Fruit fly (Drosophila melanogaster) whole organism, embryonic: ENCODE measurements around the gene CG3448.

Experiments
- Abd-B ChIP-seq: fragments of 200-800 bp; sonication (Bioruptor generic); optimal IDR thresholded peaks from 2 replicates; lab custom pipeline; 2018; ENCODE audit warnings: missing biosample characterization, mild to moderate bottlenecking, missing genetic modification characterization, moderate library complexity
- Adf1 ChIP-seq: fragments of 200-800 bp; sonication (Bioruptor generic); IDR thresholded peaks from 2 replicates; pipeline ENCODE4 v1.3.6; 2022; ENCODE audit warnings: missing biosample characterization, missing genetic modification characterization
- CG10431 ChIP-seq: fragments of 200-800 bp; sonication (Bioruptor generic); optimal IDR thresholded peaks from 3 replicates; lab custom pipeline; 2018; ENCODE audit warnings: missing biosample characterization, mild to moderate bottlenecking, missing genetic modification characterization
- CG12071 ChIP-seq: fragments of 200-800 bp; sonication (Bioruptor generic); optimal IDR thresholded peaks from 3 replicates; lab custom pipeline; 2018; ENCODE audit warnings: missing biosample characterization, mild to moderate bottlenecking, missing genetic modification characterization
- CG14441 ChIP-seq: fragments of 200-800 bp; sonication (Bioruptor generic); IDR thresholded peaks from 2 replicates; pipeline ENCODE4 v1.3.6; 2022; ENCODE audit warnings: missing biosample characterization, missing genetic modification characterization
- CG15011 ChIP-seq: fragments of 200-800 bp; sonication (Bioruptor generic); optimal IDR thresholded peaks from 3 replicates; lab custom pipeline; 2018; ENCODE audit warnings: missing biosample characterization, mild to moderate bottlenecking, missing genetic modification characterization
- CG18476 ChIP-seq: fragments of 200-800 bp; sonication (Bioruptor generic); optimal IDR thresholded peaks from 2 replicates; lab custom pipeline; 2016; ENCODE audit warnings: missing biosample characterization, mild to moderate bottlenecking, missing genetic modification characterization
- CG31441 ChIP-seq: fragments of 200-800 bp; sonication (Bioruptor generic); IDR thresholded peaks from 2 replicates; pipeline ENCODE4 v1.3.6; 2022; ENCODE audit warnings: missing biosample characterization, missing genetic modification characterization
- CG4360 ChIP-seq: fragments of 200-800 bp; sonication (Bioruptor generic); IDR thresholded peaks from 2 replicates; pipeline ENCODE4 v1.3.6; 2022; ENCODE audit warnings: missing biosample characterization, missing genetic modification characterization
- CG4404 ChIP-seq: fragments of 200-800 bp; sonication (Bioruptor generic); IDR thresholded peaks from 2 replicates; pipeline ENCODE4 v1.3.6; 2022; ENCODE audit warnings: missing biosample characterization, missing genetic modification characterization
- CG6765 ChIP-seq: fragments of 200-800 bp; sonication (Bioruptor generic); optimal IDR thresholded peaks from 3 replicates; lab custom pipeline; 2017; ENCODE audit warnings: missing biosample characterization, mild to moderate bottlenecking, missing genetic modification characterization
- CG6813 ChIP-seq: fragments of 200-800 bp; sonication (Bioruptor generic); optimal IDR thresholded peaks from 2 replicates; lab custom pipeline; 2017; ENCODE audit warnings: missing biosample characterization, missing genetic modification characterization, mild to moderate bottlenecking, moderate library complexity, missing genetic modification reagents
- CG7963 ChIP-seq: fragments of 200-800 bp; sonication (Bioruptor generic); IDR thresholded peaks from 3 replicates; pipeline ENCODE4 v1.3.6; 2022; ENCODE audit warnings: missing biosample characterization, missing genetic modification characterization; ENCODE audit not compliant: partially characterized antibody
- CG8359 ChIP-seq: fragments of 200-800 bp; sonication (Bioruptor generic); optimal IDR thresholded peaks from 2 replicates; lab custom pipeline; 2017; ENCODE audit warnings: missing biosample characterization, mild to moderate bottlenecking, missing genetic modification characterization, borderline replicate concordance
- D ChIP-seq, 2 experiments: fragments of 200-800 bp in 1 of 2; fragments of >200 bp in 1 of 2; sonication (Bioruptor generic) in 1 of 2; optimal IDR thresholded peaks; 2 replicates in 1 of 2; 3 replicates in 1 of 2; lab custom pipeline; 2017; ENCODE audit warnings: mild to moderate bottlenecking in 1 of 2, missing biosample characterization in 1 of 2, missing genetic modification characterization in 1 of 2, missing genetic modification reagents in 1 of 2
- Dll ChIP-seq: fragments of 200-800 bp; sonication (Bioruptor generic); IDR thresholded peaks from 4 replicates; pipeline ENCODE4 v1.3.6; 2022; ENCODE audit warnings: missing biosample characterization, missing genetic modification characterization; ENCODE audit not compliant: partially characterized antibody
- E2f1 ChIP-seq: fragments of 200-800 bp; sonication (Bioruptor generic); IDR thresholded peaks from 2 replicates; pipeline ENCODE4 v1.3.6; 2022; ENCODE audit warnings: missing biosample characterization, missing genetic modification characterization
- Ets97D ChIP-seq: fragments of 200-800 bp; sonication (Bioruptor generic); optimal IDR thresholded peaks from 3 replicates; lab custom pipeline; 2016; ENCODE audit warnings: missing biosample characterization, missing genetic modification characterization
- Hand ChIP-seq: fragments of 200-800 bp; sonication (Bioruptor generic); optimal IDR thresholded peaks from 2 replicates; lab custom pipeline; 2017; ENCODE audit warnings: mild to moderate bottlenecking, missing biosample characterization, missing genetic modification reagents, missing genetic modification characterization
- Hr3 ChIP-seq: fragments of 200-800 bp; sonication (Bioruptor generic); optimal IDR thresholded peaks from 3 replicates; lab custom pipeline; 2016; ENCODE audit warnings: missing biosample characterization, missing genetic modification characterization
- MTF-1 ChIP-seq: fragments of 200-800 bp; sonication (Bioruptor generic); optimal IDR thresholded peaks from 2 replicates; lab custom pipeline; 2018; ENCODE audit warnings: missing biosample characterization, mild to moderate bottlenecking, missing genetic modification characterization, borderline replicate concordance
- NFAT ChIP-seq: fragments of 200-800 bp; sonication (Bioruptor generic); IDR thresholded peaks from 2 replicates; pipeline ENCODE4 v1.3.6; 2022; ENCODE audit warnings: missing biosample characterization, missing genetic modification characterization
- Usf ChIP-seq: fragments of 200-800 bp; sonication (Bioruptor generic); optimal IDR thresholded peaks from 2 replicates; lab custom pipeline; 2017; ENCODE audit warnings: missing genotype, missing biosample characterization, missing genetic modification characterization
- Vsx1 ChIP-seq: fragments of 200-800 bp; sonication (Bioruptor generic); optimal IDR thresholded peaks from 2 replicates; lab custom pipeline; 2017; ENCODE audit warnings: missing biosample characterization, mild to moderate bottlenecking, missing genetic modification characterization, missing genetic modification reagents
- abd-A ChIP-seq: fragments of 200-800 bp; sonication (Bioruptor generic); optimal IDR thresholded peaks from 3 replicates; lab custom pipeline; 2019; ENCODE audit warnings: missing biosample characterization, mild to moderate bottlenecking, missing genetic modification characterization, moderate library complexity
- aop ChIP-seq: fragments of 200-800 bp; sonication (Bioruptor generic); IDR thresholded peaks from 2 replicates; pipeline ENCODE4 v1.3.6; 2022; ENCODE audit warnings: missing biosample characterization, missing genetic modification characterization
- ato ChIP-seq: fragments of 200-800 bp; sonication (Bioruptor generic); IDR thresholded peaks from 2 replicates; pipeline ENCODE4 v1.3.6; 2022; ENCODE audit warnings: missing biosample characterization, missing genetic modification characterization; ENCODE audit not compliant: partially characterized antibody
- cg ChIP-seq: fragments of 200-800 bp; sonication (Bioruptor generic); optimal IDR thresholded peaks from 3 replicates; lab custom pipeline; 2019; ENCODE audit warnings: missing biosample characterization, mild to moderate bottlenecking, missing genetic modification characterization, moderate library complexity
- da ChIP-seq: fragments of 200-800 bp; sonication (Bioruptor generic); optimal IDR thresholded peaks from 2 replicates; lab custom pipeline; 2016; ENCODE audit warnings: missing biosample characterization, missing genetic modification characterization
- danr ChIP-seq: fragments of 200-800 bp; sonication (Bioruptor generic); IDR thresholded peaks from 2 replicates; pipeline ENCODE4 v1.3.6; 2022; ENCODE audit warnings: missing biosample characterization, missing genetic modification characterization
- dati ChIP-seq: fragments of 200-800 bp; sonication (Bioruptor generic); IDR thresholded peaks from 2 replicates; pipeline ENCODE4 v1.3.6; 2022; ENCODE audit warnings: missing biosample characterization, missing genetic modification characterization
- fd3F ChIP-seq: fragments of 200-800 bp; sonication (Bioruptor generic); optimal IDR thresholded peaks from 2 replicates; lab custom pipeline; 2018; ENCODE audit warnings: missing biosample characterization, mild to moderate bottlenecking, missing genetic modification characterization, moderate library complexity
- gfzf ChIP-seq: fragments of 200-800 bp; sonication (Bioruptor generic); optimal IDR thresholded peaks from 2 replicates; lab custom pipeline; 2016; ENCODE audit warnings: missing biosample characterization, mild to moderate bottlenecking, missing genetic modification characterization, moderate library complexity
- gsb-n ChIP-seq: fragments of 200-800 bp; sonication (Bioruptor generic); optimal IDR thresholded peaks from 3 replicates; lab custom pipeline; 2018; ENCODE audit warnings: missing biosample characterization, mild to moderate bottlenecking, missing genetic modification characterization
- her ChIP-seq: fragments of 200-800 bp; sonication (Bioruptor generic); optimal IDR thresholded peaks from 2 replicates; lab custom pipeline; 2016; ENCODE audit warnings: missing biosample characterization, missing genetic modification characterization
- kni ChIP-seq: fragments of 200-800 bp; sonication (Bioruptor generic); optimal IDR thresholded peaks from 3 replicates; lab custom pipeline; 2017; ENCODE audit warnings: mild to moderate bottlenecking, missing biosample characterization, missing genetic modification reagents, missing genetic modification characterization
- lov ChIP-seq, 2 experiments: fragments of 200-800 bp in 1 of 2; fragments of >200 bp in 1 of 2; sonication (Bioruptor generic) in 1 of 2; IDR thresholded peaks in 1 of 2; optimal IDR thresholded peaks in 1 of 2; 2 replicates in 1 of 2; 3 replicates in 1 of 2; pipeline versions ENCODE4 v1.3.6 to Lab custom; 2017 to 2022; ENCODE audit warnings: missing biosample characterization in 1 of 2, missing genetic modification characterization in 1 of 2
- nmo ChIP-seq: fragments of 200-800 bp; sonication (Bioruptor generic); optimal IDR thresholded peaks from 2 replicates; lab custom pipeline; 2018; ENCODE audit warnings: missing biosample characterization, mild to moderate bottlenecking, missing genetic modification characterization, moderate library complexity
- pho ChIP-seq: fragments of 200-800 bp; sonication (Bioruptor generic); optimal IDR thresholded peaks from 2 replicates; lab custom pipeline; 2016; ENCODE audit warnings: missing biosample characterization, missing genetic modification characterization
- ranshi ChIP-seq: fragments of 200-800 bp; sonication (Bioruptor generic); IDR thresholded peaks from 2 replicates; pipeline ENCODE4 v1.3.6; 2022; ENCODE audit warnings: missing biosample characterization, missing genetic modification characterization
- rib ChIP-seq: fragments of 200-800 bp; sonication (Bioruptor generic); IDR thresholded peaks from 2 replicates; pipeline ENCODE4 v1.3.6; 2022; ENCODE audit warnings: missing biosample characterization, missing genetic modification characterization
- row ChIP-seq: fragments of 200-800 bp; sonication (Bioruptor generic); IDR thresholded peaks from 3 replicates; pipeline ENCODE4 v1.3.6; 2022; ENCODE audit warnings: missing biosample characterization, missing genetic modification characterization
- scrt ChIP-seq: fragments of 200-800 bp; sonication (Bioruptor generic); optimal IDR thresholded peaks from 2 replicates; lab custom pipeline; 2018; ENCODE audit warnings: missing biosample characterization, mild to moderate bottlenecking, missing genetic modification characterization, moderate library complexity
- sna ChIP-seq: fragments of 200-800 bp; sonication (Bioruptor generic); IDR thresholded peaks from 2 replicates; pipeline ENCODE4 v1.3.6; 2022; ENCODE audit warnings: missing biosample characterization, missing genetic modification characterization; ENCODE audit not compliant: partially characterized antibody
- twi ChIP-seq: fragments of 200-800 bp; optimal IDR thresholded peaks from 2 replicates; lab custom pipeline; 2019; ENCODE audit warnings: missing biosample characterization, mild to moderate bottlenecking, missing genetic modification characterization, moderate library complexity
- tx ChIP-seq: fragments of 200-800 bp; sonication (Bioruptor generic); optimal IDR thresholded peaks from 2 replicates; lab custom pipeline; 2016; ENCODE audit warnings: missing biosample characterization, missing genetic modification characterization
- usp ChIP-seq: fragments of >200 bp; optimal IDR thresholded peaks from 2 replicates; lab custom pipeline; 2017; ENCODE audit warnings: missing biosample characterization, missing genetic modification characterization
- vnd ChIP-seq: fragments of 200-800 bp; sonication (Bioruptor generic); IDR thresholded peaks from 3 replicates; pipeline ENCODE4 v1.3.6; 2022; ENCODE audit warnings: missing biosample characterization, missing genetic modification characterization; ENCODE audit not compliant: partially characterized antibody
- zfh2 ChIP-seq: fragments of 200-800 bp; sonication (Bioruptor generic); optimal IDR thresholded peaks from 2 replicates; lab custom pipeline; 2016; ENCODE audit warnings: missing biosample characterization, missing genetic modification characterization

The CG3448 gene

DNA sequence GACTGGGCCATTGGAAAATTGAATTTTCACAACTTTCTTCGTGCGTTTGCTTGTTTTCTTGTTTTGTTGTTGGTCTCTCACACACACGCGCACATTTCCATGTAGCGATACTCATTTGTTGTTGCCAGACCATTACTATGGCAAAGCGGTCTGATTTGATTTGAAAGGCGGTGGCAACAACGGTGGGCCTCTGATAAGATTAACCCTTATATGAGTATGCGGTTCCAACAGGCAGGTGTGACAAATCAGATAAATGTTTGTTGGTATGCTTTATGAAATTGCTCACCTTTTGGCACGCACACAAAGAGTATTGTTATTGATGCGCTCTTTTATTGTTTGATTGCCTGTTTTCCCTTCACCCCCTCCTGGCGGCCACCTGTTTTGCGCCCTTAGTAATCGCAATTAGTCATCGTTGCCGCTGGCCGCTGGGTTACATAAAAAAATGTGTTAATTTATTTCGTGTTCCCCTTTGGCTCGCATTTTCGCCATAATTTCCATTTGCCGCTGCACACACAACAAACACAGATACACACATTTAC lies 4.1 kb downstream of the CG3448 start (continued):
- TF ChIP-seq her (GFP tag; lab: Kevin White, UChicago) (no peak), CG10431 (GFP tag; lab: Kevin White, UChicago) (peak; percentile 97), danr (no peak), aop (no peak), Hand (GFP tag; lab: Kevin White, UChicago) (no peak), CG12071 (GFP tag; lab: Kevin White, UChicago) (no peak), scrt (GFP tag; lab: Kevin White, UChicago) (peak; percentile 46), CG7963 (0 out of 3 replicates have a peak, but pooled peaks have one; percentile 22), tx (GFP tag; lab: Kevin White, UChicago) (no peak), MTF-1 (no peak), CG14441 (GFP tag; lab: Robert Waterston, UW) (no peak), CG15011 (no peak), Vsx1 (no peak), Adf1 (GFP tag; lab: Robert Waterston, UW) (no peak), CG6813 (GFP tag; lab: Kevin White, UChicago) (no peak), row (GFP tag; lab: Robert Waterston, UW) (0 out of 3 replicates have a peak, but pooled peaks have one; percentile 13), cg (GFP tag; lab: Kevin White, UChicago) (peak; percentile 90), sna (GFP tag; lab: Robert Waterston, UW) (0 out of 2 replicates have a peak, but pooled peaks have one; percentile 10), Usf (no peak), twi (tag; lab: Kevin White, UChicago) (no peak), CG4360 (peak; percentile 85), pho (no peak), kni (GFP tag; lab: Kevin White, UChicago) (no peak), gsb-n (tag; lab: Kevin White, UChicago) (peak; percentile 78), abd-A (peak; percentile 24), usp (GFP tag; lab: Kevin White, UChicago) (no peak), vnd (GFP tag; lab: Robert Waterston, UW) (no peak), lov (optimal IDR thresholded peaks at IDR 0.05; lab: Kevin White, UChicago) (no peak), lov (GFP tag; IDR thresholded peaks at IDR 0.05; lab: Robert Waterston, UW) (no peak), Ets97D (GFP tag; lab: Kevin White, UChicago) (no peak), dati (GFP tag; lab: Robert Waterston, UW) (no peak), D (optimal IDR thresholded peaks at IDR 0.05; lab: Kevin White, UChicago) (peak; percentile 89), D (GFP tag; optimal IDR thresholded peaks at IDR 0.05; lab: Kevin White, UChicago) (no peak), rib (GFP tag; lab: Robert Waterston, UW) (peak; percentile 23; the same call in 1 of the 2 replicates), CG8359 (GFP tag; lab: Kevin White, UChicago) (no peak), ranshi (no peak), Dll (GFP tag; lab: Robert Waterston, UW) (no peak), Hr3 (GFP tag; lab: Kevin White, UChicago) (no peak), CG18476 (no peak), nmo (no peak), Abd-B (GFP tag; lab: Kevin White, UChicago) (peak; percentile 6), zfh2 (GFP tag; lab: Kevin White, UChicago) (no peak), ato (GFP tag; lab: Robert Waterston, UW) (no peak), NFAT (no peak), CG31441 (no peak), CG4404 (no peak), da (GFP tag; lab: Kevin White, UChicago) (no peak), CG6765 (GFP tag; lab: Kevin White, UChicago) (no peak), E2f1 (GFP tag; lab: Robert Waterston, UW) (no peak), gfzf (GFP tag; lab: Kevin White, UChicago) (no peak), fd3F (no peak)
